Fruit fly (Drosophila melanogaster) whole organism, embryonic: ENCODE measurements around the gene Ccdc114.

Source experiments
- Adf1 ChIP-seq: fragments of 200-800 bp; sonication (Bioruptor generic); IDR thresholded peaks from 2 replicates; pipeline ENCODE4 v1.3.6; 2022; ENCODE audit warnings: missing biosample characterization, missing genetic modification characterization
- BEAF-32 ChIP-seq: fragments of 200-800 bp; sonication (Bioruptor generic); optimal IDR thresholded peaks from 3 replicates; lab custom pipeline; 2017; ENCODE audit warnings: missing biosample characterization, missing genetic modification characterization, mild to moderate bottlenecking, moderate library complexity, missing genetic modification reagents
- Bgb ChIP-seq: fragments of 200-800 bp; sonication (Bioruptor generic); IDR thresholded peaks from 2 replicates; pipeline ENCODE4 v1.3.6; 2022; ENCODE audit warnings: missing biosample characterization, missing genetic modification characterization; ENCODE audit not compliant: partially characterized antibody
- Blimp-1 ChIP-seq: fragments of 200-800 bp; sonication (Bioruptor generic); optimal IDR thresholded peaks from 3 replicates; lab custom pipeline; 2018; ENCODE audit warnings: missing biosample characterization, missing genetic modification characterization, mild to moderate bottlenecking, moderate library complexity, missing genetic modification reagents
- BtbVII ChIP-seq: fragments of 200-800 bp; sonication (Bioruptor generic); optimal IDR thresholded peaks from 3 replicates; lab custom pipeline; 2017; ENCODE audit warnings: missing biosample characterization, mild to moderate bottlenecking, missing genetic modification characterization
- C15 ChIP-seq: fragments of 200-800 bp; sonication (Bioruptor generic); IDR thresholded peaks from 3 replicates; pipeline ENCODE4 v1.3.6; 2022; ENCODE audit warnings: missing biosample characterization, missing genetic modification characterization
- CG10979 ChIP-seq: fragments of 200-800 bp; sonication (Bioruptor generic); optimal IDR thresholded peaks from 2 replicates; lab custom pipeline; 2018; ENCODE audit warnings: missing biosample characterization, mild to moderate bottlenecking, missing genetic modification characterization, moderate library complexity
- CG11247 ChIP-seq: fragments of 200-800 bp; sonication (Bioruptor generic); IDR thresholded peaks from 2 replicates; pipeline ENCODE4 v1.3.6; 2022; ENCODE audit warnings: missing biosample characterization, missing genetic modification characterization
- CG1602 ChIP-seq: fragments of 200-800 bp; sonication (Bioruptor generic); optimal IDR thresholded peaks from 3 replicates; lab custom pipeline; 2016; ENCODE audit warnings: missing biosample characterization, missing genetic modification characterization
- CG16813 ChIP-seq: fragments of 200-800 bp; sonication (Bioruptor generic); IDR thresholded peaks from 3 replicates; pipeline ENCODE4 v1.3.6; 2022; ENCODE audit warnings: missing biosample characterization, missing genetic modification characterization; ENCODE audit not compliant: partially characterized antibody
- CG17385 ChIP-seq: fragments of 200-800 bp; sonication (Bioruptor generic); optimal IDR thresholded peaks from 3 replicates; lab custom pipeline; 2018; ENCODE audit warnings: missing biosample characterization, mild to moderate bottlenecking, missing genetic modification characterization
- CG2116 ChIP-seq: fragments of 200-800 bp; sonication (Bioruptor generic); optimal IDR thresholded peaks from 3 replicates; lab custom pipeline; 2018; ENCODE audit warnings: missing biosample characterization, mild to moderate bottlenecking, missing genetic modification characterization
- CG2889 ChIP-seq: fragments of 200-800 bp; sonication (Bioruptor generic); IDR thresholded peaks from 3 replicates; pipeline ENCODE4 v1.3.6; 2022; ENCODE audit warnings: missing biosample characterization, missing genetic modification characterization
- CG30403 ChIP-seq: fragments of 200-800 bp; sonication (Bioruptor generic); optimal IDR thresholded peaks from 3 replicates; lab custom pipeline; 2016; ENCODE audit warnings: missing biosample characterization, missing genetic modification characterization
- CG33557 ChIP-seq: fragments of 200-800 bp; sonication (Bioruptor generic); optimal IDR thresholded peaks from 2 replicates; lab custom pipeline; 2019; ENCODE audit warnings: missing biosample characterization, mild to moderate bottlenecking, missing genetic modification characterization, moderate library complexity
- CG34422 ChIP-seq: fragments of 200-800 bp; sonication (Bioruptor generic); IDR thresholded peaks from 3 replicates; pipeline ENCODE4 v1.3.6; 2022; ENCODE audit warnings: missing biosample characterization, missing genetic modification characterization
- CG42726 ChIP-seq: fragments of 200-800 bp; sonication (Bioruptor generic); IDR thresholded peaks from 2 replicates; pipeline ENCODE4 v1.3.6; 2022; ENCODE audit warnings: missing biosample characterization, missing genetic modification characterization; ENCODE audit not compliant: partially characterized antibody
- CG4424 ChIP-seq: fragments of 200-800 bp; sonication (Bioruptor generic); optimal IDR thresholded peaks from 3 replicates; lab custom pipeline; 2016; ENCODE audit warnings: missing biosample characterization, missing genetic modification characterization
- CG8089 ChIP-seq: fragments of 200-800 bp; sonication (Bioruptor generic); optimal IDR thresholded peaks from 3 replicates; lab custom pipeline; 2016; ENCODE audit warnings: missing biosample characterization, missing genetic modification characterization
- CG8281 ChIP-seq: fragments of 200-800 bp; sonication (Bioruptor generic); optimal IDR thresholded peaks from 2 replicates; lab custom pipeline; 2018; ENCODE audit warnings: missing biosample characterization, mild to moderate bottlenecking, missing genetic modification characterization, moderate library complexity
- CG8290 ChIP-seq, 3 experiments: fragments of 200-800 bp; sonication (Bioruptor generic); optimal IDR thresholded peaks; 2 replicates each; lab custom pipeline; 2016 to 2019; ENCODE audit warnings: missing biosample characterization in 3 of 3, missing genetic modification characterization in 3 of 3, mild to moderate bottlenecking in 2 of 3, moderate library complexity in 1 of 3
- CG8765 ChIP-seq: fragments of 200-800 bp; sonication (Bioruptor generic); IDR thresholded peaks from 2 replicates; pipeline ENCODE4 v1.3.6; 2022; ENCODE audit warnings: missing biosample characterization, missing genetic modification characterization
- CG9215 ChIP-seq: fragments of 200-800 bp; sonication (Bioruptor generic); IDR thresholded peaks from 2 replicates; pipeline ENCODE4 v1.3.6; 2022; ENCODE audit warnings: missing biosample characterization, missing genetic modification characterization
- CHES-1-like ChIP-seq: fragments of 200-800 bp; sonication (Bioruptor generic); optimal IDR thresholded peaks from 2 replicates; lab custom pipeline; 2016; ENCODE audit warnings: missing biosample characterization, missing genetic modification characterization
- CoRest ChIP-seq: fragments of 200-800 bp; sonication (Bioruptor generic); optimal IDR thresholded peaks from 3 replicates; lab custom pipeline; 2018; ENCODE audit warnings: missing biosample characterization, mild to moderate bottlenecking, missing genetic modification characterization, moderate library complexity
- Dip3 ChIP-seq: fragments of 200-800 bp; sonication (Bioruptor generic); optimal IDR thresholded peaks from 3 replicates; lab custom pipeline; 2016; ENCODE audit warnings: missing biosample characterization, missing genetic modification characterization
- Eip74EF ChIP-seq, 2 experiments: fragments of 200-800 bp in 1 of 2; fragments of >200 bp in 1 of 2; sonication (Bioruptor generic) in 1 of 2; optimal IDR thresholded peaks; 2 replicates each; lab custom pipeline; 2017 to 2019; ENCODE audit warnings: missing biosample characterization in 2 of 2, missing genetic modification characterization in 2 of 2, mild to moderate bottlenecking in 1 of 2, moderate library complexity in 1 of 2
- Fer1 ChIP-seq: fragments of 200-800 bp; sonication (Bioruptor generic); optimal IDR thresholded peaks from 2 replicates; lab custom pipeline; 2017; ENCODE audit warnings: missing biosample characterization, mild to moderate bottlenecking, missing genetic modification characterization
- Gsc ChIP-seq: fragments of 200-800 bp; sonication (Bioruptor generic); IDR thresholded peaks from 2 replicates; pipeline ENCODE4 v1.3.6; 2022; ENCODE audit warnings: missing biosample characterization, missing genetic modification characterization
- MESR4 ChIP-seq: fragments of 200-800 bp; sonication (Bioruptor generic); optimal IDR thresholded peaks from 2 replicates; lab custom pipeline; 2018; ENCODE audit warnings: missing biosample characterization, mild to moderate bottlenecking, missing genetic modification characterization, moderate library complexity
- Rx ChIP-seq: fragments of 200-800 bp; sonication (Bioruptor generic); IDR thresholded peaks from 2 replicates; pipeline ENCODE4 v1.3.6; 2022; ENCODE audit warnings: missing biosample characterization, missing genetic modification characterization
- abd-A ChIP-seq: fragments of 200-800 bp; sonication (Bioruptor generic); optimal IDR thresholded peaks from 3 replicates; lab custom pipeline; 2019; ENCODE audit warnings: missing biosample characterization, mild to moderate bottlenecking, missing genetic modification characterization, moderate library complexity
- ara ChIP-seq: fragments of 200-800 bp; sonication (Bioruptor generic); IDR thresholded peaks from 2 replicates; pipeline ENCODE4 v1.3.6; 2022; ENCODE audit warnings: missing biosample characterization, missing genetic modification characterization
- ase ChIP-seq: fragments of 200-800 bp; sonication (Bioruptor generic); IDR thresholded peaks from 3 replicates; pipeline ENCODE4 v1.3.6; 2022; ENCODE audit warnings: missing biosample characterization, missing genetic modification characterization
- az2 ChIP-seq: fragments of 200-800 bp; sonication (Bioruptor generic); optimal IDR thresholded peaks from 3 replicates; lab custom pipeline; 2016; ENCODE audit warnings: missing biosample characterization, missing genetic modification characterization
- dati ChIP-seq: fragments of 200-800 bp; sonication (Bioruptor generic); IDR thresholded peaks from 2 replicates; pipeline ENCODE4 v1.3.6; 2022; ENCODE audit warnings: missing biosample characterization, missing genetic modification characterization
- dpn ChIP-seq, 2 experiments: fragments of 200-800 bp; sonication (Bioruptor generic); optimal IDR thresholded peaks; 3 replicates each; lab custom pipeline; 2016; ENCODE audit warnings: missing biosample characterization in 2 of 2, missing genetic modification characterization in 2 of 2
- dysf ChIP-seq: fragments of 200-800 bp; sonication (Bioruptor generic); IDR thresholded peaks from 3 replicates; pipeline ENCODE4 v1.3.6; 2022; ENCODE audit warnings: missing biosample characterization, missing genetic modification characterization
- ewg ChIP-seq: fragments of 200-800 bp; sonication (Bioruptor generic); optimal IDR thresholded peaks from 3 replicates; lab custom pipeline; 2017; ENCODE audit warnings: mild to moderate bottlenecking, missing biosample characterization, missing genetic modification reagents, missing genetic modification characterization
- fd64A ChIP-seq: fragments of 200-800 bp; sonication (Bioruptor generic); optimal IDR thresholded peaks from 3 replicates; lab custom pipeline; 2018; ENCODE audit warnings: missing biosample characterization, mild to moderate bottlenecking, missing genetic modification characterization
- gcm ChIP-seq: fragments of 200-800 bp; sonication (Bioruptor generic); optimal IDR thresholded peaks from 2 replicates; lab custom pipeline; 2019; ENCODE audit warnings: missing biosample characterization, mild to moderate bottlenecking, missing genetic modification characterization, moderate library complexity
- lilli ChIP-seq: fragments of 200-800 bp; sonication (Bioruptor generic); optimal IDR thresholded peaks from 3 replicates; lab custom pipeline; 2016; ENCODE audit warnings: missing biosample characterization, missing genetic modification characterization
- pan ChIP-seq, 4 experiments: fragments of >200 bp in 3 of 4; fragments of 200-800 bp in 1 of 4; sonication (Bioruptor generic) in 1 of 4; optimal IDR thresholded peaks in 3 of 4; IDR thresholded peaks in 1 of 4; 2 replicates each; pipeline versions ENCODE4 v1.3.6 to Lab custom; 2017 to 2022; ENCODE audit warnings: missing biosample characterization in 2 of 4, missing genetic modification characterization in 2 of 4, mixed read lengths in 1 of 4
- pum ChIP-seq: fragments of 200-800 bp; sonication (Bioruptor generic); optimal IDR thresholded peaks from 2 replicates; lab custom pipeline; 2016; ENCODE audit warnings: missing biosample characterization, missing genetic modification characterization
- tx ChIP-seq: fragments of 200-800 bp; sonication (Bioruptor generic); optimal IDR thresholded peaks from 2 replicates; lab custom pipeline; 2016; ENCODE audit warnings: missing biosample characterization, missing genetic modification characterization
- usp ChIP-seq: fragments of >200 bp; optimal IDR thresholded peaks from 2 replicates; lab custom pipeline; 2017; ENCODE audit warnings: missing biosample characterization, missing genetic modification characterization
- vnd ChIP-seq: fragments of 200-800 bp; sonication (Bioruptor generic); IDR thresholded peaks from 3 replicates; pipeline ENCODE4 v1.3.6; 2022; ENCODE audit warnings: missing biosample characterization, missing genetic modification characterization; ENCODE audit not compliant: partially characterized antibody

Ccdc114 gene

dm6 chr3R:16646952-16647715 lies 22.6 kb upstream of the Ccdc114 start, which contains the start of the genes CG10324 and CCT3 (continued):
- peak; percentile 24; the same call in 1 of the 2 replicates for TF ChIP-seq CG8765
- no peak for TF ChIP-seq Gsc
- TF ChIP-seq fd64A (GFP tag; lab: Kevin White, UChicago), result no peak
- TF ChIP-seq CHES-1-like, result no peak
- TF ChIP-seq CG2116, result peak; percentile 70
- peak; percentile 69 for TF ChIP-seq CG1602 (GFP tag; lab: Kevin White, UChicago)
- TF ChIP-seq CG8281 (tag; lab: Kevin White, UChicago), result no peak
- TF ChIP-seq lilli, result peak; percentile 72
- peak; percentile 78 for TF ChIP-seq CG17385 (GFP tag; lab: Kevin White, UChicago)
- no peak for TF ChIP-seq dati (GFP tag; lab: Robert Waterston, UW)
- peak; percentile 62 for TF ChIP-seq BtbVII
- TF ChIP-seq CG42726 (GFP tag; lab: Robert Waterston, UW), result no peak; the same call in 1 of the 2 replicates
- no peak for TF ChIP-seq Blimp-1 (GFP tag; lab: Kevin White, UChicago)
- TF ChIP-seq CoRest (tag; lab: Kevin White, UChicago), result peak; percentile 87
- peak; percentile 34; the same call in 1 of the 3 replicates for TF ChIP-seq ase
- TF ChIP-seq CG30403 (GFP tag; lab: Kevin White, UChicago), result peak; percentile 80
- peak; percentile 48; the same call in 1 of the 3 replicates for TF ChIP-seq CG34422 (GFP tag; lab: Robert Waterston, UW)
- no peak; the same call in 1 of the 2 replicates for TF ChIP-seq Rx (GFP tag; lab: Robert Waterston, UW)
- TF ChIP-seq dpn (GFP tag; optimal IDR thresholded peaks at IDR 0.05; lab: Kevin White, UChicago), result peak; percentile 55 to 59
- TF ChIP-seq Bgb (GFP tag; lab: Robert Waterston, UW), result peak; percentile 66
- TF ChIP-seq tx (GFP tag; lab: Kevin White, UChicago), result no peak
- peak; percentile 61 for TF ChIP-seq az2 (GFP tag; lab: Kevin White, UChicago)
- TF ChIP-seq CG33557 (GFP tag; lab: Kevin White, UChicago), result peak; percentile 65
- TF ChIP-seq ewg (GFP tag; lab: Kevin White, UChicago), result no peak
- TF ChIP-seq CG8290 (GFP tag; optimal IDR thresholded peaks at IDR 0.05; lab: Kevin White, UChicago), result no peak
- TF ChIP-seq CG8290 (tag; optimal IDR thresholded peaks at IDR 0.05; lab: Kevin White, UChicago), result no peak
- no peak for TF ChIP-seq ara (GFP tag; lab: Robert Waterston, UW)
- TF ChIP-seq CG8089 (GFP tag; lab: Kevin White, UChicago), result no peak
- TF ChIP-seq CG9215 (GFP tag; lab: Robert Waterston, UW), result peak; percentile 24; the same call in 1 of the 2 replicates
- TF ChIP-seq Dip3 (GFP tag; lab: Kevin White, UChicago), result peak; percentile 23
- peak; percentile 57 for TF ChIP-seq CG10979 (tag; lab: Kevin White, UChicago)
- TF ChIP-seq CG16813 (GFP tag; lab: Robert Waterston, UW), result peak; percentile 70
- no peak for TF ChIP-seq abd-A (tag; lab: Kevin White, UChicago)
- no peak for TF ChIP-seq CG2889 (GFP tag; lab: Robert Waterston, UW)
- peak; percentile 53 for TF ChIP-seq Fer1 (GFP tag; lab: Kevin White, UChicago)
- TF ChIP-seq C15, result 0 out of 3 replicates have a peak, but pooled peaks have one; percentile 34
- TF ChIP-seq MESR4, result no peak
- no peak for TF ChIP-seq Adf1
- TF ChIP-seq BEAF-32, result peak; percentile 77
- peak; percentile 24 for TF ChIP-seq gcm
- TF ChIP-seq pum (GFP tag; lab: Kevin White, UChicago), result peak; percentile 36
- no peak for TF ChIP-seq Eip74EF (GFP tag; optimal IDR thresholded peaks at IDR 0.05; lab: Kevin White, UChicago)
- no peak for TF ChIP-seq pan (optimal IDR thresholded peaks at IDR 0.05; lab: Kevin White, UChicago)
- TF ChIP-seq pan (GFP tag; optimal IDR thresholded peaks at IDR 0.05 in 1 of 2, IDR thresholded peaks at IDR 0.05 in 1 of 2), result peak in 1 of 2 experiments; percentile 72
- TF ChIP-seq CG11247 (GFP tag; lab: Robert Waterston, UW), result peak; percentile 60; the same call in 1 of the 2 replicates
- TF ChIP-seq vnd, result peak; percentile 77
- peak; percentile 78 for TF ChIP-seq dysf (GFP tag; lab: Robert Waterston, UW)
- peak; percentile 68 for TF ChIP-seq CG4424 (GFP tag; lab: Kevin White, UChicago)
- no peak for TF ChIP-seq usp (GFP tag; lab: Kevin White, UChicago)
